Worm (Caenorhabditis elegans) whole organism, L1 larva: ENCODE results near the gene tbb-6.

Experiments used
- elt-3 ChIP-seq, 6 experiments: fragments of 150-350 bp in 1 of 6; sonication (generic microtip); optimal IDR thresholded peaks; 2 replicates each; lab custom pipeline; 2017 to 2018; ENCODE audit warnings: missing biosample characterization in 6 of 6, missing genetic modification characterization in 6 of 6, inconsistent platforms in 1 of 6
- rnt-1 ChIP-seq: sonication (generic microtip); optimal IDR thresholded peaks from 2 replicates; lab custom pipeline; 2016; ENCODE audit warnings: mild to moderate bottlenecking, missing genetic modification characterization, moderate library complexity, missing compliant biosample characterization

ce11 chrV:12310256-12310655, 48.9 kb downstream of the tbb-6 start, which contains the start of gene hpo-30:
- TF ChIP-seq elt-3 (tag; optimal IDR thresholded peaks at IDR 0.05; lab: Kevin White, UChicago): no peak
- TF ChIP-seq rnt-1 (tag; lab: Kevin White, UChicago): no peak
